Worm (Caenorhabditis elegans): ENCODE results near the gene fkh-4.

DNA sequence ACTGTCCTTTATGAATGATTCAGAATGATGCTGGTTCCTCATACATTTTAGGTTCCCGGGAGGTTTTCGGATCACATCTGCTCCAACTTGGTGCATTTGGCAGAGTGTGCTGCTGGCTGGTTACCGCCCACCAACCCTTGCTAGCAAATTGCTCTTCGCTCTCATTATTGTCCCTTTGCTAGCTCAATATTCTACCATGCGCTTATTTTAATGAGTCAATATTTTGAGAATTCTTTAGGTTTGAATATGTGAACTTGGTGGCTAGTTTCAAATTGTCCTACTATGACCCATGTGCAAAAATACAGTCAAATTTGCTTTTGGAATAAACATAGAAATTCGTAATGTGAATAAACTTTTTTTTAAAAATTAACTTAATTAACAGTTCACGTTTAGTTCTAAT lies 6.5 kb upstream of the fkh-4 start:
- TF ChIP-seq unc-39 (tag; optimal IDR thresholded peaks at IDR 0.05) (no peak), nhr-12 (tag; optimal IDR thresholded peaks at IDR 0.05) (no peak), nhr-237 (tag; optimal IDR thresholded peaks at IDR 0.05) (no peak), aly-2 (tag; optimal IDR thresholded peaks at IDR 0.05) (no peak), ztf-11 (tag; optimal IDR thresholded peaks at IDR 0.05) (no peak), zag-1 (tag; optimal IDR thresholded peaks at IDR 0.05) (no peak), dmd-4 (tag; optimal IDR thresholded peaks at IDR 0.05) (no peak), snpc-4 (tag; optimal IDR thresholded peaks at IDR 0.05) (no peak)

Data from whole organism, L2 larva.